Worm (Caenorhabditis elegans) whole organism, late embryonic: Measurements from ENCODE around the gene F23B12.7.

Experiments used
- C08G9.2 ChIP-seq: sonication (generic microtip); optimal IDR thresholded peaks from 2 replicates; lab custom pipeline; 2016; ENCODE audit warnings: mild to moderate bottlenecking, missing genetic modification characterization, moderate library complexity, missing compliant biosample characterization
- F13H6.1 ChIP-seq: sonication (generic microtip); optimal IDR thresholded peaks from 2 replicates; lab custom pipeline; 2016; ENCODE audit warnings: missing genetic modification characterization, missing compliant biosample characterization
- K09A11.1 ChIP-seq: sonication (generic microtip); optimal IDR thresholded peaks from 2 replicates; lab custom pipeline; 2017; ENCODE audit warnings: antibody characterized with exemption, mild to moderate bottlenecking, missing genetic modification characterization, missing compliant biosample characterization; ENCODE audit not compliant: insufficient read depth
- T23F11.4 ChIP-seq: fragments of 200-800 bp; sonication (Bioruptor generic); optimal IDR thresholded peaks from 2 replicates; lab custom pipeline; 2018; ENCODE audit warnings: mild to moderate bottlenecking, missing genetic modification characterization, missing compliant biosample characterization
- Y22D7AL.16 ChIP-seq: sonication (generic microtip); optimal IDR thresholded peaks from 2 replicates; lab custom pipeline; 2016; ENCODE audit warnings: missing genetic modification characterization, missing compliant biosample characterization
- ama-1 ChIP-seq: fragments of 150-350 bp; optimal IDR thresholded peaks from 2 replicates; lab custom pipeline; 2014
- ceh-14 ChIP-seq: sonication (generic microtip); optimal IDR thresholded peaks from 2 replicates; lab custom pipeline; 2016; ENCODE audit warnings: missing genotype, missing genetic modification characterization, missing compliant biosample characterization
- ceh-24 ChIP-seq: sonication (generic microtip); optimal IDR thresholded peaks from 2 replicates; lab custom pipeline; 2016; ENCODE audit warnings: mild to moderate bottlenecking, missing genetic modification characterization, missing compliant biosample characterization
- ceh-31 ChIP-seq: sonication (generic microtip); optimal IDR thresholded peaks from 2 replicates; lab custom pipeline; 2016; ENCODE audit warnings: missing genetic modification characterization, missing compliant biosample characterization
- ceh-45 ChIP-seq: fragments of 200-800 bp; sonication (Bioruptor generic); IDR thresholded peaks from 2 replicates; pipeline ENCODE4 v1.3.6; 2022; ENCODE audit warnings: missing genetic modification reagents, missing genetic modification characterization, missing compliant biosample characterization
- ceh-48 ChIP-seq: sonication (generic microtip); optimal IDR thresholded peaks from 2 replicates; lab custom pipeline; 2016; ENCODE audit warnings: missing genetic modification characterization, inconsistent platforms, missing compliant biosample characterization
- ceh-6 ChIP-seq: fragments of 200-800 bp; sonication (Bioruptor generic); optimal IDR thresholded peaks from 2 replicates; lab custom pipeline; 2018; ENCODE audit warnings: mild to moderate bottlenecking, missing genetic modification characterization, missing compliant biosample characterization
- ceh-9 ChIP-seq: sonication (generic microtip); optimal IDR thresholded peaks from 2 replicates; lab custom pipeline; 2016; ENCODE audit warnings: mild to moderate bottlenecking, missing genetic modification characterization, inconsistent platforms, missing compliant biosample characterization
- che-1 ChIP-seq: sonication (generic microtip); optimal IDR thresholded peaks from 2 replicates; lab custom pipeline; 2016; ENCODE audit warnings: mild to moderate bottlenecking, missing genetic modification characterization, missing compliant biosample characterization
- dve-1 ChIP-seq: sonication (generic microtip); optimal IDR thresholded peaks from 2 replicates; lab custom pipeline; 2017; ENCODE audit warnings: antibody characterized with exemption, mild to moderate bottlenecking, missing genetic modification characterization, missing compliant biosample characterization
- elt-2 ChIP-seq: sonication (generic microtip); optimal IDR thresholded peaks from 2 replicates; lab custom pipeline; 2016; ENCODE audit warnings: missing genetic modification reagents, missing genetic modification characterization, missing compliant biosample characterization
- eyg-1 ChIP-seq: sonication (generic microtip); optimal IDR thresholded peaks from 2 replicates; lab custom pipeline; 2016; ENCODE audit warnings: missing genotype, missing genetic modification characterization, missing compliant biosample characterization
- fkh-10 ChIP-seq: fragments of 150-350 bp; optimal IDR thresholded peaks from 2 replicates; lab custom pipeline; 2014; ENCODE audit warnings: missing biosample characterization, missing genetic modification reagents, missing genetic modification characterization
- hlh-15 ChIP-seq: sonication (generic microtip); optimal IDR thresholded peaks from 2 replicates; lab custom pipeline; 2016; ENCODE audit warnings: missing genetic modification characterization, missing compliant biosample characterization
- lim-6 ChIP-seq: sonication (generic microtip); optimal IDR thresholded peaks from 2 replicates; lab custom pipeline; 2016; ENCODE audit warnings: missing genetic modification characterization, missing compliant biosample characterization
- lin-11 ChIP-seq: fragments of 200-800 bp; sonication (Bioruptor generic); optimal IDR thresholded peaks from 2 replicates; lab custom pipeline; 2018; ENCODE audit warnings: mild to moderate bottlenecking, missing genetic modification characterization, missing compliant biosample characterization
- madf-2 ChIP-seq: sonication (generic microtip); optimal IDR thresholded peaks from 2 replicates; lab custom pipeline; 2017; ENCODE audit warnings: missing genetic modification characterization, missing compliant biosample characterization
- mec-3 ChIP-seq: sonication (generic microtip); optimal IDR thresholded peaks from 2 replicates; lab custom pipeline; 2016; ENCODE audit warnings: borderline replicate concordance, missing genetic modification characterization, missing compliant biosample characterization
- npax-4 ChIP-seq: sonication (generic microtip); optimal IDR thresholded peaks from 2 replicates; lab custom pipeline; 2016; ENCODE audit warnings: missing genetic modification characterization, missing compliant biosample characterization
- odd-2 ChIP-seq: sonication (generic microtip); optimal IDR thresholded peaks from 2 replicates; lab custom pipeline; 2017; ENCODE audit warnings: antibody characterized with exemption, mild to moderate bottlenecking, missing genetic modification characterization, missing compliant biosample characterization
- pat-9 ChIP-seq: fragments of 200-800 bp; sonication (Bioruptor generic); optimal IDR thresholded peaks from 2 replicates; lab custom pipeline; 2018; ENCODE audit warnings: mild to moderate bottlenecking, missing genetic modification characterization, moderate library complexity, missing compliant biosample characterization
- pax-1 ChIP-seq: fragments of 150-350 bp; optimal IDR thresholded peaks from 2 replicates; lab custom pipeline; 2014; ENCODE audit warnings: missing biosample characterization, missing genetic modification characterization
- pha-2 ChIP-seq: sonication (generic microtip); optimal IDR thresholded peaks from 2 replicates; lab custom pipeline; 2017; ENCODE audit warnings: mild to moderate bottlenecking, missing genetic modification characterization, missing compliant biosample characterization
- pqm-1 ChIP-seq: sonication (generic microtip); optimal IDR thresholded peaks from 2 replicates; lab custom pipeline; 2016; ENCODE audit warnings: missing genetic modification characterization, missing compliant biosample characterization
- ref-2 ChIP-seq: sonication (generic microtip); optimal IDR thresholded peaks from 2 replicates; lab custom pipeline; 2016; ENCODE audit warnings: missing genetic modification characterization, missing compliant biosample characterization
- rnt-1 ChIP-seq: sonication (generic microtip); optimal IDR thresholded peaks from 2 replicates; lab custom pipeline; 2016; ENCODE audit warnings: missing genetic modification characterization, missing compliant biosample characterization
- sox-2 ChIP-seq: fragments of 200-800 bp; sonication (Bioruptor generic); IDR thresholded peaks from 2 replicates; pipeline ENCODE4 v1.3.6; 2022; ENCODE audit warnings: missing genetic modification reagents, missing genetic modification characterization, missing compliant biosample characterization
- sox-4 ChIP-seq: sonication (generic microtip); optimal IDR thresholded peaks from 2 replicates; lab custom pipeline; 2017; ENCODE audit warnings: mild to moderate bottlenecking, missing genetic modification characterization, inconsistent platforms, missing compliant biosample characterization
- syd-9 ChIP-seq: sonication (generic microtip); optimal IDR thresholded peaks from 2 replicates; lab custom pipeline; 2016; ENCODE audit warnings: mild to moderate bottlenecking, missing genetic modification characterization, moderate library complexity, missing compliant biosample characterization
- tbx-2 ChIP-seq: sonication (generic microtip); optimal IDR thresholded peaks from 2 replicates; lab custom pipeline; 2016; ENCODE audit warnings: missing genetic modification characterization, missing compliant biosample characterization
- unc-3 ChIP-seq, 2 experiments: fragments of 200-800 bp in 1 of 2; sonication (Bioruptor generic) in 1 of 2; sonication (generic microtip) in 1 of 2; conservative IDR thresholded peaks in 1 of 2; optimal IDR thresholded peaks in 1 of 2; 2 replicates each; pipeline versions ENCODE4 v1.3.6 to Lab custom; 2016 to 2022; ENCODE audit warnings: missing compliant biosample characterization in 2 of 2, missing genetic modification characterization in 2 of 2, missing genetic modification reagents in 1 of 2
- unc-86 ChIP-seq: sonication (generic microtip); optimal IDR thresholded peaks from 2 replicates; lab custom pipeline; 2016; ENCODE audit warnings: missing genetic modification characterization, missing compliant biosample characterization

Gene F23B12.7

DNA sequence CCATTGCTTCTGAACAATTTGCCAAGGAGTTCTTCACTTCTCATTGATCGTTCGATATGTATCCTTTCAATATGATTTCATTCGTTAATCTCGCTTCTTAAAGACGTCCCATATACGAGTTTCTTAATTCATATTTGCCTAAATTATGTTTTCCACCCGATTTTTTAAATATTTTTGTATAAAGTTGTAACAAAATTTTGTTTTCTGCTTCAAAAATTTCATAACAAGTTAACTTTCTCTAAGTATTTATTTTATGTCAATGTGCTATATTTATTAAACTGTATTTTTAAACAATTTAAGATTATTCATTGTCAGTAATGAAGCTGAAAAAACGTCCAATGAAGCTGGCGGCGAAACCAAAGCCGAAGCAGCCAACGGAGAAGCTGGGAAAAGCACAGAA lies at the start of gene F23B12.7:
Gene F23B12.7 (plus strand): TSS at position 301 of the 400 bp plus-strand sequence.
- TF ChIP-seq hlh-15 (tag; lab: Kevin White, UChicago), result no peak
- no peak for TF ChIP-seq dve-1 (tag; lab: Kevin White, UChicago)
- no peak for TF ChIP-seq syd-9 (tag; lab: Kevin White, UChicago)
- no peak for TF ChIP-seq pax-1 (tag; lab: Kevin White, UChicago)
- TF ChIP-seq T23F11.4, result no peak
- no peak for TF ChIP-seq eyg-1 (tag; lab: Kevin White, UChicago)
- TF ChIP-seq pha-2 (tag; lab: Kevin White, UChicago), result no peak

DNA sequence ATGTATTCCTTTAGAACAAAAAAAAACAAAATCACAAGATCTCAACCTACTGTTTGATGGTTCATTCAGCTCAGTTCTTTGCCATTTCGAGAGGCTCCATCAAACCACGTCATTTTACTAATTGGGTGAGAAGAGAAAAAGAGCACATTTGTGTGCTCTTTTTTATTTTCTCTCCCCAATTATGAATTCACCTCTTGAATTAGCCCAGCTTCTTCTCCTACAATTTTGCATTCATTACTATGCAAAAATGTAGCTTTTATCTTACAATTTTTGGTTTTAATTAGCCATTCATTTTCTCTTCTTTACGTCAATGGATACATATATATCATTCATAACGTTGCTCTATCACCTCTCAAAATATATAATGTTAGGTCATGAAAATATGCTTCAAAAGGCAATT lies 43.9 kb upstream of the F23B12.7 start:
- TF ChIP-seq eyg-1 (tag; lab: Kevin White, UChicago) (no peak), che-1 (tag; lab: Kevin White, UChicago) (no peak), dve-1 (tag; lab: Kevin White, UChicago) (no peak), unc-3 (GFP tag; conservative IDR thresholded peaks at IDR 0.05; lab: Robert Waterston, UW) (no peak), unc-3 (tag; optimal IDR thresholded peaks at IDR 0.05; lab: Kevin White, UChicago) (no peak), pha-2 (tag; lab: Kevin White, UChicago) (no peak), F13H6.1 (tag; lab: Kevin White, UChicago) (no peak), pat-9 (tag; lab: Kevin White, UChicago) (no peak), C08G9.2 (tag; lab: Kevin White, UChicago) (no peak), ceh-31 (tag; lab: Kevin White, UChicago) (no peak), ceh-9 (tag; lab: Kevin White, UChicago) (no peak), ceh-14 (tag; lab: Kevin White, UChicago) (no peak), unc-86 (tag; lab: Kevin White, UChicago) (no peak), ref-2 (tag; lab: Kevin White, UChicago) (no peak), npax-4 (tag; lab: Kevin White, UChicago) (no peak)

DNA sequence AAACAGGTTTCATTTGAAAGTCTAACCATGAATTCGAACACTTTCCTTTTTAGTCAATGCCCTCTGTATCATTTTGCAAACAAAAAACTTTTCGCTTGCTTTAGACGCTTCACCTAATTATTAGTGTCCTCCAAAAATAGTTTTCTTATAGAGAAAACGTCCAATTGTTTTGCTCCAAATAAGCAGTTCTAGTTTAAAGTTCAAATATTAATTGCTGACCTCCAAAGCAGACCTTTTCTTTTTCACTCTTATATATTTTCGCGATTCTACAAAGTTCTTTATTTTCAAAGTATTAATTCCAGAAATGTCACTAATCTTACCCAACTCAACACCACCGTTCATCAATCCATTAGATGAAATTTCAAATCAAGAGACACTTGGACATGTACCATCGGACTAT lies 40.7 kb upstream of the F23B12.7 start, which contains the start of gene gnrr-2:
Gene gnrr-2 (plus strand): TSS at position 301 of the 400 bp plus-strand sequence.
- no peak for TF ChIP-seq lim-6

DNA sequence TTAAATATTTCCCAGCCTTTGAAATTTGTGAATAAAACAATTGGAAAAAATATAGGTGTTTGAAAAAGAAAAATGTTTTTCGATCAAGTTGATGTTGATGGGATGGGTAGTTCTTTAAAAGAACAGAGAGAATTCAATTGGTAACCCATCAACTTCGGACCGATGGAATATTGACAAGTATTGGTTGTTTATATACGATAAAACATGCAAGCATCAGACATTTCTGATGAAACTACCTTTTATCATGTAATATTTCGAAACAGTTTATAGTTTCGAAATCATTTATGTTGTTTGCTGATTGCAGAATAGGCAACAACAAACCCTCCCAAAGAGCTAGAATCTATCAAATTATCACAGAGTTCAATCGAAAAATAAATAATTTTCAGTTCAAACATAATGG lies 39.6 kb upstream of the F23B12.7 start:
- TF ChIP-seq npax-4 (tag; lab: Kevin White, UChicago) (no peak), pqm-1 (tag; lab: Kevin White, UChicago) (no peak), tbx-2 (tag; lab: Kevin White, UChicago) (no peak), K09A11.1 (tag; lab: Kevin White, UChicago) (no peak), ceh-9 (tag; lab: Kevin White, UChicago) (no peak), sox-4 (tag; lab: Kevin White, UChicago) (no peak), mec-3 (tag; lab: Kevin White, UChicago) (no peak), ref-2 (tag; lab: Kevin White, UChicago) (no peak), C08G9.2 (tag; lab: Kevin White, UChicago) (no peak), eyg-1 (tag; lab: Kevin White, UChicago) (no peak), ceh-45 (GFP tag; lab: Robert Waterston, UW) (no peak), odd-2 (tag; lab: Kevin White, UChicago) (no peak), ama-1 (lab: Kevin White, UChicago) (no peak), ceh-48 (no peak)

DNA sequence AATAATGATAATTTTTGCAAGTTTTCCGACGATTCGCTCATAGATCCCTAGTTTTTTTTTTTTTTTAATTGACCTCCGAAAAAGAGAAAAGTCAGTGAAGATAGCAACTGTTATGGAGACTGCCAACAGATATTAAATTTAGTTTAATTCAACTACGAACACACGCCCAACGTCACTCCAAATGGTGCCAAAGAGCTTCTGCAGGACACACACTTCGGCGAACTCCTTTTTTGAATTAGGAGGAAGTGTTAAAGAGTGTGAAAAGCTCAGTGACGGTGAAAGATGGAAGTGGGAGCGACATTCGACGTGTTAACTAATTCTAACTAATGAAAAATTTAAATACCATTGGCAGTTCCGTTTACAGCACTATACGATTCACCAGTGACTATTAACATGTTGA lies 37.5 kb upstream of the F23B12.7 start:
- TF ChIP-seq eyg-1 (tag; lab: Kevin White, UChicago), result no peak
- no peak for TF ChIP-seq sox-2 (GFP tag; lab: Robert Waterston, UW)
- no peak for TF ChIP-seq ceh-24
- no peak for TF ChIP-seq ceh-6 (GFP tag; lab: Kevin White, UChicago)
- TF ChIP-seq elt-2 (tag; lab: Kevin White, UChicago), result no peak
- no peak for TF ChIP-seq unc-86 (tag; lab: Kevin White, UChicago)
- TF ChIP-seq Y22D7AL.16 (tag; lab: Kevin White, UChicago), result no peak
- TF ChIP-seq rnt-1, result no peak
- no peak for TF ChIP-seq ceh-31 (tag; lab: Kevin White, UChicago)
- no peak for TF ChIP-seq fkh-10 (GFP tag; lab: Kevin White, UChicago)
- TF ChIP-seq K09A11.1 (tag; lab: Kevin White, UChicago), result no peak
- no peak for TF ChIP-seq madf-2
- TF ChIP-seq lin-11 (tag; lab: Kevin White, UChicago), result no peak
